Fruit fly (Drosophila melanogaster) whole organism: ENCODE results near the gene Or83a.

Experiments
- Dll ChIP-seq: fragments of >200 bp; optimal IDR thresholded peaks from 2 replicates; lab custom pipeline; 2017
- EcR ChIP-seq, 2 experiments: fragments of >200 bp; optimal IDR thresholded peaks; 2 replicates each; lab custom pipeline; 2017; ENCODE audit warnings: missing biosample characterization in 2 of 2, missing genetic modification characterization in 2 of 2, missing genetic modification reagents in 2 of 2
- pan ChIP-seq: fragments of >200 bp; optimal IDR thresholded peaks from 2 replicates; lab custom pipeline; 2017
- psq ChIP-seq: fragments of >200 bp; optimal IDR thresholded peaks from 2 replicates; lab custom pipeline; 2017
- usp ChIP-seq: fragments of >200 bp; optimal IDR thresholded peaks from 2 replicates; lab custom pipeline; 2017; ENCODE audit warnings: missing biosample characterization, missing genetic modification characterization, mixed read lengths

- TF ChIP-seq Dll (lab: Kevin White, UChicago) (no peak), usp (no peak), EcR (GFP tag; optimal IDR thresholded peaks at IDR 0.05; lab: Kevin White, UChicago) (no peak), pan (lab: Kevin White, UChicago) (no peak), psq (lab: Kevin White, UChicago) (no peak)
Observed at dm6 chr3R:5393742-5394391, 5.1 kb downstream of the Or83a start, which contains the start of gene CG1172.
